Fruit fly (Drosophila melanogaster) whole organism, prepupa: ENCODE data around the gene CG3430.

Experiments used
- Blimp-1 ChIP-seq: fragments of 200-800 bp; sonication (Bioruptor generic); optimal IDR thresholded peaks from 3 replicates; lab custom pipeline; 2017; ENCODE audit warnings: missing biosample characterization, missing genetic modification characterization, mild to moderate bottlenecking, moderate library complexity, missing genetic modification reagents
- CG10669 ChIP-seq: fragments of 200-800 bp; sonication (Bioruptor generic); optimal IDR thresholded peaks from 3 replicates; lab custom pipeline; 2018; ENCODE audit warnings: missing biosample characterization, mild to moderate bottlenecking, missing genetic modification characterization, moderate library complexity
- CG6792 ChIP-seq: fragments of 200-800 bp; sonication (Bioruptor generic); optimal IDR thresholded peaks from 3 replicates; lab custom pipeline; 2016; ENCODE audit warnings: missing biosample characterization, missing genetic modification characterization
- CG6854 ChIP-seq: fragments of 200-800 bp; sonication (Bioruptor generic); optimal IDR thresholded peaks from 2 replicates; lab custom pipeline; 2017; ENCODE audit warnings: missing biosample characterization, mild to moderate bottlenecking, missing genetic modification characterization
- Eip78C ChIP-seq: fragments of 200-800 bp; sonication (Bioruptor generic); peaks from one replicate; lab custom pipeline; 2016; ENCODE audit warnings: missing biosample characterization, missing genetic modification characterization
- Hr38 ChIP-seq: sonication (Bioruptor generic); optimal IDR thresholded peaks from 2 replicates; lab custom pipeline; 2016; ENCODE audit warnings: missing biosample characterization, missing genetic modification characterization
- Met ChIP-seq: fragments of 200-800 bp; sonication (Bioruptor generic); optimal IDR thresholded peaks from 3 replicates; lab custom pipeline; 2016; ENCODE audit warnings: missing biosample characterization, missing genetic modification characterization
- fd59A ChIP-seq: fragments of 200-800 bp; sonication (Bioruptor generic); optimal IDR thresholded peaks from 2 replicates; lab custom pipeline; 2017; ENCODE audit warnings: missing biosample characterization, mild to moderate bottlenecking, missing genetic modification characterization, missing genetic modification reagents

DNA sequence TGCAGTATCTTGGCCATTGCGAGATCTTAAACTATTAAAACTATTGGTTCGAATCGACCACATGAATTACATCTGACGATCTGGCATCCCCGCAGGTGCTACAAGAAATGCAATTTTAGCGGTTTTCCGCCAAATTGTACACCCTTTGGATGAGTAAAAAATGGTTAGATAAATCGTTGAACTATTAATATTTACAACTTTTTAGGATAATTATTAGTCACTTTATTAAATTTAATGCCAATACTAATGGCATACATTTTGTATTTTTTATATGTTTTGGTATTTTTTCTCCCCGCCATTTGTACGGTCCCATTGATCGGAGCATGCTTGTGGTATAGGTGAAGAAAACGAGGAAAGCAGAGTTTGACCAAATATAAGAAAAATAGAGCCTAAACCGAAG is 49.0 kb upstream of the CG3430 start, which contains the start of the genes Polr1F and Rat1:
- TF ChIP-seq Eip78C (GFP tag; lab: Kevin White, UChicago) (no peak), CG6792 (no peak), Met (GFP tag; lab: Kevin White, UChicago) (no peak), CG10669 (no peak), Hr38 (GFP tag; lab: Kevin White, UChicago) (no peak), Blimp-1 (GFP tag; lab: Kevin White, UChicago) (no peak), CG6854 (GFP tag; lab: Kevin White, UChicago) (no peak), fd59A (GFP tag; lab: Kevin White, UChicago) (no peak)
